Worm (Caenorhabditis elegans) whole organism, L1 larva: ENCODE results near the gene K03H1.11.

Experiments
- C04F5.9 ChIP-seq: sonication (generic microtip); optimal IDR thresholded peaks from 2 replicates; lab custom pipeline; 2016; ENCODE audit warnings: missing genetic modification characterization, missing compliant biosample characterization
- aha-1 ChIP-seq: fragments of 150-350 bp; optimal IDR thresholded peaks from 2 replicates; lab custom pipeline; 2014; ENCODE audit warnings: missing biosample characterization, missing genetic modification characterization
- ceh-90 ChIP-seq: sonication (generic microtip); optimal IDR thresholded peaks from 2 replicates; lab custom pipeline; 2016; ENCODE audit warnings: missing genetic modification characterization, missing compliant biosample characterization
- dpl-1 ChIP-seq, 3 experiments: fragments of 150-350 bp in 2 of 3; sonication (generic microtip) in 1 of 3; optimal IDR thresholded peaks; 2 replicates each; lab custom pipeline; 2014 to 2017; ENCODE audit warnings: missing biosample characterization in 3 of 3, missing genetic modification characterization in 3 of 3, missing genetic modification reagents in 3 of 3
- elt-2 ChIP-seq: sonication (generic microtip); optimal IDR thresholded peaks from 2 replicates; lab custom pipeline; 2016; ENCODE audit warnings: missing genetic modification characterization, mild to moderate bottlenecking, inconsistent platforms, missing compliant biosample characterization, missing genetic modification reagents
- fkh-8 ChIP-seq: sonication (generic microtip); optimal IDR thresholded peaks from 2 replicates; lab custom pipeline; 2016; ENCODE audit warnings: mild to moderate bottlenecking, missing genetic modification characterization, missing compliant biosample characterization
- hlh-17 ChIP-seq: fragments of 200-800 bp; sonication (Bioruptor generic); optimal IDR thresholded peaks from 2 replicates; lab custom pipeline; 2018; ENCODE audit warnings: missing genetic modification characterization, mild to moderate bottlenecking, missing compliant biosample characterization, moderate library complexity, borderline replicate concordance
- isw-1 ChIP-seq: fragments of 200-800 bp; sonication (Bioruptor generic); IDR thresholded peaks from 2 replicates; pipeline ENCODE4 v1.3.6; 2022; ENCODE audit warnings: missing genetic modification characterization, missing compliant biosample characterization
- lin-14 ChIP-seq: fragments of 200-800 bp; sonication (Bioruptor generic); optimal IDR thresholded peaks from 2 replicates; lab custom pipeline; 2018; ENCODE audit warnings: mild to moderate bottlenecking, missing genetic modification characterization, moderate library complexity, missing compliant biosample characterization
- lin-39 ChIP-seq: fragments of 150-350 bp; optimal IDR thresholded peaks from 2 replicates; lab custom pipeline; 2014; ENCODE audit warnings: missing biosample characterization, missing genetic modification reagents, missing genetic modification characterization
- lir-3 ChIP-seq: sonication (generic microtip); optimal IDR thresholded peaks from 2 replicates; lab custom pipeline; 2016; ENCODE audit warnings: mild to moderate bottlenecking, missing genetic modification characterization, moderate library complexity, missing compliant biosample characterization; ENCODE audit not compliant: poor library complexity
- nhr-237 ChIP-seq: fragments of 150-350 bp; optimal IDR thresholded peaks from 2 replicates; lab custom pipeline; 2014; ENCODE audit warnings: missing biosample characterization, missing genetic modification characterization
- nhr-76 ChIP-seq: sonication (generic microtip); optimal IDR thresholded peaks from 2 replicates; lab custom pipeline; 2017; ENCODE audit warnings: missing biosample characterization, missing genetic modification characterization
- nhr-77 ChIP-seq: fragments of 150-350 bp; optimal IDR thresholded peaks from 2 replicates; lab custom pipeline; 2014; ENCODE audit warnings: missing biosample characterization, missing genetic modification characterization
- nhr-85 ChIP-seq: sonication (generic microtip); peaks from one replicate; lab custom pipeline; 2016; ENCODE audit warnings: missing genetic modification characterization, inconsistent platforms, missing compliant biosample characterization
- sup-37 ChIP-seq: fragments of 200-800 bp; sonication (Bioruptor generic); optimal IDR thresholded peaks from 2 replicates; lab custom pipeline; 2018; ENCODE audit warnings: mild to moderate bottlenecking, missing genetic modification characterization, missing compliant biosample characterization
- swsn-7 ChIP-seq: sonication (generic microtip); optimal IDR thresholded peaks from 2 replicates; lab custom pipeline; 2016; ENCODE audit warnings: missing genetic modification characterization, missing compliant biosample characterization
- tbx-2 ChIP-seq: sonication (generic microtip); optimal IDR thresholded peaks from 2 replicates; lab custom pipeline; 2016; ENCODE audit warnings: missing genetic modification characterization, missing compliant biosample characterization

The K03H1.11 gene

ce11 chrIII:9903694-9904292, 48.0 kb downstream of the K03H1.11 start:
- no peak for TF ChIP-seq nhr-76 (tag; lab: Kevin White, UChicago)
- TF ChIP-seq aha-1 (tag; lab: Kevin White, UChicago) = no peak
- TF ChIP-seq tbx-2 (tag; lab: Kevin White, UChicago) = no peak
- TF ChIP-seq lir-3 = no peak
- TF ChIP-seq dpl-1 (GFP tag; optimal IDR thresholded peaks at IDR 0.05; lab: Kevin White, UChicago) = no peak
- no peak for TF ChIP-seq sup-37 (GFP tag; lab: Kevin White, UChicago)
- TF ChIP-seq nhr-237 = no peak
- TF ChIP-seq hlh-17 (GFP tag; lab: Kevin White, UChicago) = no peak
- peak; percentile 52 for TF ChIP-seq elt-2
- TF ChIP-seq fkh-8 (tag; lab: Kevin White, UChicago) = no peak
- no peak for TF ChIP-seq nhr-77
- no peak for TF ChIP-seq ceh-90
- peak; percentile 21 for TF ChIP-seq lin-14 (GFP tag; lab: Kevin White, UChicago)
- TF ChIP-seq swsn-7 = no peak
- TF ChIP-seq C04F5.9 (tag; lab: Kevin White, UChicago) = no peak
- no peak for TF ChIP-seq lin-39 (tag; lab: Kevin White, UChicago)
- TF ChIP-seq isw-1 (GFP tag; lab: Robert Waterston, UW) = no peak
- peak; percentile 18 for TF ChIP-seq nhr-85 (tag; lab: Kevin White, UChicago)
